Worm (Caenorhabditis elegans): ENCODE data around the gene F57B9.3.

ce11 chrIII:6895166-6895565 is 44.5 kb upstream of the F57B9.3 start:
- TF ChIP-seq him-1 (tag; optimal IDR thresholded peaks at IDR 0.05) (no peak), dao-5 (tag; optimal IDR thresholded peaks at IDR 0.05) (no peak), W03F9.2 (tag; optimal IDR thresholded peaks at IDR 0.05) (peak; percentile 2)
